Fruit fly (Drosophila melanogaster): ENCODE results near the gene CG7920.

Gene CG7920

DNA sequence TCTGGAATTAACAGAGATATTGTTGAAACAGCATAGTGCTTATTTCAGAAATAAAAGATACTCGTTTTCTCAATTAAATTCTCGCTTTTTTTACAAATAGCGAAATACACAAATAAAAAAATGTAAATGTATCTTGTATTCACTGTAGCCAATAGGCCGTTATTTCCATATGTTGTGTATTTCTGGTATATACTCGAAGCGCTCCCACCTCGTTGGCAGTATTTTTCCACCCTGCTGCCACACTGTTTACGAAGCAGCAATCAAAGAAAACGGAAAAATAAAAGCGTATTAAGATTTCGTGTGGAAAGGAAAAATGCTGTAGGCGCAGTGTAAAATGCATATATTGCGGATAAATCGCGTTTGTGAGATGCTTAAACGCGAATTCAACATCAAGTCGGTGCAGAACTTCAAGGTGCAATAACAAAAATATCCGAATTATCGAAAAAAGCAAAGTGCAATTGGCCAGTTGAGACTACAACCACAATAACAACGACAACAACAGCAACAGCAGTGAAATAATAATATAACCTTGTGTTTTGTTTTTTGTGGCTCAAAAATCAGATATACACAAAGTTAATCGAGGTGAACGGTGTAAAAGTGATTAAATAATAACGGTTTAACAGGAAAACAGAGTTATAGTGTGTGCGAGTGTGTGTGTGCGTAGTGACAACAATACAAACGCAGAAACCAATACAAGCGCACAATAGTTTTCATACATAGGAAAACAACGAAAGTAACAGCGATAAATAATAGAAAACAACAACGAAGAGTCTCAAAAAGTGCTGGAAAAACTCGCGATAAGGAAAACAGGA, 43.2 kb upstream of the CG7920 start, which contains the start of gene sima (continued):
- TF ChIP-seq exex (tag; optimal IDR thresholded peaks at IDR 0.05) = peak; percentile 32
- peak; percentile 22 for TF ChIP-seq CG1792 (GFP tag; optimal IDR thresholded peaks at IDR 0.05)
- TF ChIP-seq cato (GFP tag; optimal IDR thresholded peaks at IDR 0.05; ENCODE audit: borderline replicate concordance) = no peak
- TF ChIP-seq NK7.1 (GFP tag; optimal IDR thresholded peaks at IDR 0.05) = peak; percentile 57
- TF ChIP-seq slbo (GFP tag; IDR thresholded peaks at IDR 0.05) = peak; percentile 77
- TF ChIP-seq CG6765 (GFP tag; optimal IDR thresholded peaks at IDR 0.05) = peak; percentile 37
- TF ChIP-seq Ets97D (GFP tag; optimal IDR thresholded peaks at IDR 0.05) = peak; percentile 69
- TF ChIP-seq CG18599 (GFP tag; optimal IDR thresholded peaks at IDR 0.05) = peak; percentile 24
- no peak for TF ChIP-seq CG9876 (GFP tag; optimal IDR thresholded peaks at IDR 0.05)
- TF ChIP-seq prd (optimal IDR thresholded peaks at IDR 0.05) = no peak
- peak; percentile 53; the same call in 1 of the 3 replicates for TF ChIP-seq prd (GFP tag; IDR thresholded peaks at IDR 0.05)
- 0 out of 2 replicates have a peak, but pooled peaks have one; percentile 26 for TF ChIP-seq sob (GFP tag; IDR thresholded peaks at IDR 0.05)
- TF ChIP-seq crp (GFP tag; optimal IDR thresholded peaks at IDR 0.05) = peak in 1 of 2 experiments; percentile 64
- no peak for TF ChIP-seq fu2 (GFP tag; optimal IDR thresholded peaks at IDR 0.05)
- TF ChIP-seq CG8359 (GFP tag; optimal IDR thresholded peaks at IDR 0.05; ENCODE audit: borderline replicate concordance) = no peak
- peak; percentile 16 for TF ChIP-seq bcd (GFP tag; optimal IDR thresholded peaks at IDR 0.05)
- no peak for TF ChIP-seq Trl (optimal IDR thresholded peaks at IDR 0.05)
- TF ChIP-seq Trl (GFP tag; optimal IDR thresholded peaks at IDR 0.05) = peak; percentile 35
- TF ChIP-seq CG2875 (GFP tag; optimal IDR thresholded peaks at IDR 0.05) = no peak
- peak; percentile 49 for TF ChIP-seq Sin3A (optimal IDR thresholded peaks at IDR 0.05)
- TF ChIP-seq CG34376 (GFP tag; optimal IDR thresholded peaks at IDR 0.05) = peak; percentile 31
- peak; percentile 34 for TF ChIP-seq dmrt99B (tag; optimal IDR thresholded peaks at IDR 0.05)
- no peak for TF ChIP-seq sim (GFP tag; IDR thresholded peaks at IDR 0.05)
- peak; percentile 37 for TF ChIP-seq CG30403 (GFP tag; optimal IDR thresholded peaks at IDR 0.05)
- no peak for TF ChIP-seq Doc2 (GFP tag; IDR thresholded peaks at IDR 0.05)
- TF ChIP-seq lmd (GFP tag; IDR thresholded peaks at IDR 0.05) = peak; percentile 31; the same call in 1 of the 2 replicates
- TF ChIP-seq CG12391 (tag; optimal IDR thresholded peaks at IDR 0.05) = peak; percentile 38
- no peak for TF ChIP-seq zf30C (GFP tag; optimal IDR thresholded peaks at IDR 0.05)
- TF ChIP-seq CG18764 (GFP tag; optimal IDR thresholded peaks at IDR 0.05) = no peak
- TF ChIP-seq GATAe (GFP tag; conservative IDR thresholded peaks at IDR 0.05) = no peak
- peak; percentile 27 for TF ChIP-seq p53 (GFP tag; optimal IDR thresholded peaks at IDR 0.05)
- peak; percentile 96 for TF ChIP-seq gfzf (GFP tag; optimal IDR thresholded peaks at IDR 0.05)
- TF ChIP-seq Hmr (GFP tag; optimal IDR thresholded peaks at IDR 0.05) = peak; percentile 39
- peak; percentile 44 for TF ChIP-seq CG8388 (GFP tag; optimal IDR thresholded peaks at IDR 0.05)
- TF ChIP-seq CG4854 (GFP tag; optimal IDR thresholded peaks at IDR 0.05) = no peak
- TF ChIP-seq lbe (GFP tag; optimal IDR thresholded peaks at IDR 0.05) = peak; percentile 3
- peak; percentile 32 for TF ChIP-seq dm (GFP tag; optimal IDR thresholded peaks at IDR 0.05)
- TF ChIP-seq Adf1 (GFP tag; IDR thresholded peaks at IDR 0.05) = peak; percentile 24; the same call in 1 of the 2 replicates
- TF ChIP-seq CG3847 (GFP tag; IDR thresholded peaks at IDR 0.05) = peak; percentile 26; the same call in 1 of the 2 replicates
- TF ChIP-seq Hr3 (GFP tag; optimal IDR thresholded peaks at IDR 0.05) = peak; percentile 9
- TF ChIP-seq CG14014 (GFP tag; IDR thresholded peaks at IDR 0.05) = 0 out of 2 replicates have a peak, but pooled peaks have one; percentile 31
- no peak for TF ChIP-seq eve (GFP tag; optimal IDR thresholded peaks at IDR 0.05)
- peak; percentile 36 for TF ChIP-seq CG13296 (GFP tag; optimal IDR thresholded peaks at IDR 0.05)
- TF ChIP-seq CG17829 (tag; optimal IDR thresholded peaks at IDR 0.05) = peak; percentile 38
- peak; percentile 82 for TF ChIP-seq CG3995 (GFP tag; optimal IDR thresholded peaks at IDR 0.05)
- TF ChIP-seq Stat92E (GFP tag; optimal IDR thresholded peaks at IDR 0.05) = peak in 1 of 3 experiments; percentile 22
- peak; percentile 18 for TF ChIP-seq Nf-YB (GFP tag; optimal IDR thresholded peaks at IDR 0.05)
- peak; percentile 57 for TF ChIP-seq Xbp1 (GFP tag; optimal IDR thresholded peaks at IDR 0.05)
- TF ChIP-seq hbn (GFP tag; IDR thresholded peaks at IDR 0.05; ENCODE audit: partially characterized antibody) = no peak
